Fruit fly (Drosophila melanogaster) whole organism, adult: ENCODE results near the gene Tango5.

Experiments
- CG11617 ChIP-seq: fragments of 200-800 bp; sonication (Bioruptor generic); optimal IDR thresholded peaks from 2 replicates; lab custom pipeline; 2017; ENCODE audit warnings: mild to moderate bottlenecking, missing biosample characterization, missing genetic modification reagents, missing genetic modification characterization
- CG12768 ChIP-seq: fragments of 200-800 bp; sonication (Bioruptor generic); optimal IDR thresholded peaks from 2 replicates; lab custom pipeline; 2017; ENCODE audit warnings: missing biosample characterization, missing genetic modification characterization, mild to moderate bottlenecking, moderate library complexity, missing genetic modification reagents
- CG1620 ChIP-seq: fragments of 200-800 bp; sonication (Bioruptor generic); optimal IDR thresholded peaks from 2 replicates; lab custom pipeline; 2016; ENCODE audit warnings: missing biosample characterization, missing genetic modification characterization
- CG7045 ChIP-seq: fragments of 200-800 bp; sonication (Bioruptor generic); optimal IDR thresholded peaks from 2 replicates; lab custom pipeline; 2017; ENCODE audit warnings: missing biosample characterization, mild to moderate bottlenecking, missing genetic modification characterization
- Crg-1 ChIP-seq: fragments of 200-800 bp; sonication (Bioruptor generic); optimal IDR thresholded peaks from 2 replicates; lab custom pipeline; 2016; ENCODE audit warnings: missing biosample characterization, missing genetic modification characterization
- bab1 ChIP-seq: fragments of 200-800 bp; sonication (Bioruptor generic); optimal IDR thresholded peaks from 3 replicates; lab custom pipeline; 2019; ENCODE audit warnings: missing biosample characterization, mild to moderate bottlenecking, missing genetic modification characterization, moderate library complexity
- cnc ChIP-seq, 2 experiments: fragments of >200 bp; optimal IDR thresholded peaks; 2 replicates each; lab custom pipeline; 2017
- kay ChIP-seq: fragments of 200-800 bp; sonication (Bioruptor generic); peaks from one replicate; lab custom pipeline; 2016; ENCODE audit warnings: missing biosample characterization, missing genetic modification characterization, borderline replicate concordance
- pad ChIP-seq: fragments of 200-800 bp; sonication (Bioruptor generic); optimal IDR thresholded peaks from 3 replicates; lab custom pipeline; 2017; ENCODE audit warnings: missing biosample characterization, missing genetic modification characterization, mild to moderate bottlenecking, moderate library complexity, missing genetic modification reagents
- tj ChIP-seq: fragments of 200-800 bp; sonication (Bioruptor generic); optimal IDR thresholded peaks from 3 replicates; lab custom pipeline; 2017; ENCODE audit warnings: missing biosample characterization, mild to moderate bottlenecking, missing genetic modification characterization, moderate library complexity

DNA sequence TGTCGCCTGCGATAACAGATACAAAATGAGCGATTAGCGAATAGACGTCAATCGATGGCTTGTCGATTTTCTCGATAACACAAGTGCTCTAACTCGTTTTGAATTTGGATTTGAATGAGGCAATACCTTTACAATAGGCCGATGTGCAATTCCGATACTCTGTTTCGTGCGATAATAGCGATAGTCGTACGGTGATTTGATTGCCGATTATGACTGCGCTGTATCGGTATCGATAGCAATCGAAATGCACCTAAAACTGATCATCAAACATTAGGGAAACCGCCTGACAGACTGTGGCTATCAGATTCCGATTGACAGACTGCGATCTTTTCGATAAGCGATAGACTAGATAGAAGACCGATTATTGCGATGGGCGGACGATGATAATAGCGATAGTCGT, 12.4 kb downstream of the Tango5 start:
- TF ChIP-seq cnc (optimal IDR thresholded peaks at IDR 0.05; lab: Kevin White, UChicago) = no peak
- no peak for TF ChIP-seq pad
- TF ChIP-seq CG1620 (GFP tag; lab: Kevin White, UChicago) = no peak
- TF ChIP-seq bab1 (GFP tag; lab: Kevin White, UChicago) = no peak
- TF ChIP-seq tj = no peak
- TF ChIP-seq Crg-1 (GFP tag; lab: Kevin White, UChicago) = no peak
- TF ChIP-seq CG11617 (GFP tag; lab: Kevin White, UChicago) = no peak
- TF ChIP-seq CG12768 (GFP tag; lab: Kevin White, UChicago) = no peak
- no peak for TF ChIP-seq kay (GFP tag; lab: Kevin White, UChicago)
- no peak for TF ChIP-seq CG7045 (GFP tag; lab: Kevin White, UChicago)
